Worm (Caenorhabditis elegans) whole organism, L3 larva: ENCODE data around the gene R07E3.1.
A peak's percentile ranks its signal among the peaks of the same experiment; 100 is the strongest.

Experiments used
- aly-2 ChIP-seq: fragments of 150-350 bp; optimal IDR thresholded peaks from 2 replicates; lab custom pipeline; 2014; ENCODE audit warnings: missing biosample characterization, missing genetic modification characterization
- ama-1 ChIP-seq: fragments of 150-350 bp; optimal IDR thresholded peaks from 2 replicates; lab custom pipeline; 2018
- ceh-16 ChIP-seq: sonication (generic microtip); optimal IDR thresholded peaks from 2 replicates; lab custom pipeline; 2017; ENCODE audit warnings: missing biosample characterization, missing genetic modification characterization
- ceh-82 ChIP-seq: fragments of 150-350 bp; optimal IDR thresholded peaks from 2 replicates; lab custom pipeline; 2014; ENCODE audit warnings: missing biosample characterization, missing genetic modification characterization
- ceh-9 ChIP-seq: sonication (generic microtip); optimal IDR thresholded peaks from 2 replicates; lab custom pipeline; 2018; ENCODE audit warnings: missing biosample characterization, missing genetic modification characterization
- daf-12 ChIP-seq: fragments of 150-350 bp; optimal IDR thresholded peaks from 2 replicates; lab custom pipeline; 2014; ENCODE audit warnings: missing biosample characterization, missing genetic modification reagents, missing genetic modification characterization
- egl-27 ChIP-seq: sonication (generic microtip); optimal IDR thresholded peaks from 4 replicates; lab custom pipeline; 2017; ENCODE audit warnings: missing biosample characterization, missing genetic modification reagents, missing genetic modification characterization
- egl-5 ChIP-seq: fragments of 150-350 bp; optimal IDR thresholded peaks from 2 replicates; lab custom pipeline; 2017; ENCODE audit warnings: missing biosample characterization, missing genetic modification reagents, missing genetic modification characterization, inconsistent platforms
- elt-2 ChIP-seq: sonication (generic microtip); optimal IDR thresholded peaks from 2 replicates; lab custom pipeline; 2016; ENCODE audit warnings: missing genetic modification reagents, mild to moderate bottlenecking, missing genetic modification characterization, missing compliant biosample characterization
- eor-1 ChIP-seq, 2 experiments: fragments of 150-350 bp; optimal IDR thresholded peaks; 2 replicates each; lab custom pipeline; 2014 to 2018; ENCODE audit warnings: missing biosample characterization in 2 of 2, missing genetic modification characterization in 2 of 2
- fos-1 ChIP-seq: fragments of 150-350 bp; optimal IDR thresholded peaks from 2 replicates; lab custom pipeline; 2014; ENCODE audit warnings: missing biosample characterization, missing genetic modification characterization
- hmg-11 ChIP-seq: sonication (generic microtip); optimal IDR thresholded peaks from 2 replicates; lab custom pipeline; 2016; ENCODE audit warnings: missing genetic modification characterization, missing compliant biosample characterization
- jun-1 ChIP-seq: fragments of 150-350 bp; optimal IDR thresholded peaks from 2 replicates; lab custom pipeline; 2014; ENCODE audit warnings: missing biosample characterization, missing genetic modification reagents, missing genetic modification characterization
- lin-15B ChIP-seq: fragments of 150-350 bp; optimal IDR thresholded peaks from 2 replicates; lab custom pipeline; 2014; ENCODE audit warnings: missing biosample characterization, missing genetic modification characterization
- lin-39 ChIP-seq: fragments of 150-350 bp; optimal IDR thresholded peaks from 2 replicates; lab custom pipeline; 2018; ENCODE audit warnings: missing biosample characterization, missing genetic modification reagents, missing genetic modification characterization
- lsy-12 ChIP-seq: sonication (generic microtip); optimal IDR thresholded peaks from 2 replicates; lab custom pipeline; 2016; ENCODE audit warnings: mild to moderate bottlenecking, missing genetic modification characterization, missing compliant biosample characterization
- mdl-1 ChIP-seq: fragments of 150-350 bp; optimal IDR thresholded peaks from 2 replicates; lab custom pipeline; 2014; ENCODE audit warnings: missing biosample characterization, missing genetic modification characterization
- mml-1 ChIP-seq: fragments of 150-350 bp; sonication (generic microtip); optimal IDR thresholded peaks from 3 replicates; lab custom pipeline; 2014; ENCODE audit warnings: missing biosample characterization, missing genetic modification characterization
- nfya-1 ChIP-seq: sonication (generic microtip); optimal IDR thresholded peaks from 2 replicates; lab custom pipeline; 2017; ENCODE audit warnings: missing genetic modification characterization, mild to moderate bottlenecking, missing compliant biosample characterization, antibody characterized with exemption, moderate library complexity; ENCODE audit not compliant: insufficient read depth
- nhr-23 ChIP-seq: fragments of 150-350 bp; optimal IDR thresholded peaks from 2 replicates; lab custom pipeline; 2014; ENCODE audit warnings: missing biosample characterization, missing genetic modification reagents, missing genetic modification characterization
- nhr-25 ChIP-seq: sonication (generic microtip); optimal IDR thresholded peaks from 2 replicates; lab custom pipeline; 2017; ENCODE audit warnings: missing biosample characterization, missing genetic modification characterization
- nhr-28 ChIP-seq: fragments of 150-350 bp; optimal IDR thresholded peaks from 2 replicates; lab custom pipeline; 2014; ENCODE audit warnings: missing biosample characterization, missing genetic modification characterization
- nhr-43 ChIP-seq: sonication (generic microtip); optimal IDR thresholded peaks from 2 replicates; lab custom pipeline; 2016; ENCODE audit warnings: mild to moderate bottlenecking, missing genetic modification characterization, missing compliant biosample characterization; ENCODE audit not compliant: poor library complexity, severe bottlenecking
- nhr-67 ChIP-seq: fragments of 150-350 bp; optimal IDR thresholded peaks from 2 replicates; lab custom pipeline; 2014; ENCODE audit warnings: missing biosample characterization, missing genetic modification characterization
- nhr-76 ChIP-seq: fragments of 150-350 bp; sonication (generic microtip); optimal IDR thresholded peaks from 5 replicates; lab custom pipeline; 2014; ENCODE audit warnings: missing biosample characterization, missing genetic modification characterization
- nhr-77 ChIP-seq: fragments of 150-350 bp; optimal IDR thresholded peaks from 2 replicates; lab custom pipeline; 2014; ENCODE audit warnings: missing biosample characterization, missing genetic modification characterization
- pha-4 ChIP-seq: fragments of 150-350 bp; optimal IDR thresholded peaks from 2 replicates; lab custom pipeline; 2014; ENCODE audit warnings: missing biosample characterization, missing genetic modification reagents, missing genetic modification characterization
- pqm-1 ChIP-seq: fragments of 150-350 bp; optimal IDR thresholded peaks from 2 replicates; lab custom pipeline; 2017; ENCODE audit warnings: missing biosample characterization, missing genetic modification characterization, inconsistent platforms
- sea-2 ChIP-seq: fragments of 150-350 bp; sonication (generic microtip); optimal IDR thresholded peaks from 4 replicates; lab custom pipeline; 2014; ENCODE audit warnings: missing biosample characterization, missing genetic modification reagents, missing genetic modification characterization
- skn-1 ChIP-seq: fragments of 150-350 bp; optimal IDR thresholded peaks from 2 replicates; lab custom pipeline; 2014; ENCODE audit warnings: missing biosample characterization, missing genetic modification characterization
- snpc-4 ChIP-seq: fragments of 150-350 bp; optimal IDR thresholded peaks from 2 replicates; lab custom pipeline; 2014; ENCODE audit warnings: missing biosample characterization, missing genetic modification characterization
- tbx-2 ChIP-seq: sonication (generic microtip); optimal IDR thresholded peaks from 2 replicates; lab custom pipeline; 2016; ENCODE audit warnings: mild to moderate bottlenecking, missing genetic modification characterization, missing compliant biosample characterization
- unc-62 ChIP-seq: fragments of 150-350 bp; sonication (generic microtip); optimal IDR thresholded peaks from 4 replicates; lab custom pipeline; 2014; ENCODE audit warnings: missing biosample characterization, missing genetic modification reagents, missing genetic modification characterization
- zag-1 ChIP-seq: fragments of 150-350 bp; optimal IDR thresholded peaks from 2 replicates; lab custom pipeline; 2014; ENCODE audit warnings: missing biosample characterization, missing genetic modification characterization
- ztf-4 ChIP-seq: fragments of 150-350 bp; optimal IDR thresholded peaks from 2 replicates; lab custom pipeline; 2014; ENCODE audit warnings: missing biosample characterization, missing genetic modification characterization

Gene R07E3.1

DNA sequence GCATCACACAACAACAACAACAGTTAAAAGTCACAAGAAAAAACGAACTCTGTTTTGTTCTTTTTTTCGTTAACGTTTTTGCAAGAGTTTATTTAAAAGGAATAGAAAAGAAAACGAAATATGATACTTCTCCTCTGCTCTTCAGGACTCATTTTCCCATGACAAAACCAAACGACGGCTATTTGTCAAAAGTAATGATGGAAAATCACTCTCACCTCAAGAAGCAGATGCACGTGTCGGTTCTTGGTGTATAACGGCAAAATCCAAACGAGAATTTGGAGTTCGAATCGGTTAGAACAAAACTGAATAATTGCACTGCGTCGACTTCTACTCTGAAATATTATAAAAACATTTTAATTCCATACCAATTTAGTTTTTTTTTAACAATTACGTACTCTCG is 36.0 kb upstream of the R07E3.1 start:
- no peak for TF ChIP-seq egl-5 (tag; lab: Kevin White, UChicago)

DNA sequence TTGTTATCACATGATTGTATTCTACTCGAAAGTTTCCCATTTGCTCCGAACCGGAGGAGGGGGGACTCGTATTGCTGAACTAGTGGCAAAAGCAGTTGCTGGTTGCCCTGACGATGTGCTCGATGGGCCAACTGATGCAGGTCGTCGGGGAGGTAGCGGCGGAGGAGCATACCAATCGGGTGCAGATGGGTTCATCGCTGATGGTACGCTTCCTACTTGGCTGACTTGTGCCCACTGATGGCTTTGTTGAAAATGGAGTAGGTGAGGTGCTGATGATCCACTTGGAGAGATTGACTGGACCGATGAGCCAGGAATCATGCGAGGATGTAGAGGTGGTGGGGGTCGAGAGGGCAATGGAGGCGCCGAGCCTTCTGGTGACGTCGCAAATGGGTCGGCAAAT is 32.6 kb upstream of the R07E3.1 start:
- TF ChIP-seq jun-1 (tag; lab: Kevin White, UChicago): no peak
- no peak for TF ChIP-seq egl-5 (tag; lab: Kevin White, UChicago)
- TF ChIP-seq nhr-67 (tag; lab: Kevin White, UChicago): no peak
- no peak for TF ChIP-seq fos-1 (tag; lab: Kevin White, UChicago)
- no peak for TF ChIP-seq elt-2
- no peak for TF ChIP-seq zag-1 (tag; lab: Kevin White, UChicago)
- no peak for TF ChIP-seq tbx-2 (tag; lab: Kevin White, UChicago)
- no peak for TF ChIP-seq nhr-77 (tag; lab: Kevin White, UChicago)
- no peak for TF ChIP-seq skn-1 (tag; lab: Kevin White, UChicago)
- TF ChIP-seq sea-2 (GFP tag; lab: Kevin White, UChicago): no peak
- TF ChIP-seq mml-1: no peak
- TF ChIP-seq egl-27 (tag; lab: Kevin White, UChicago): no peak
- no peak for TF ChIP-seq unc-62
- no peak for TF ChIP-seq ceh-16 (tag; lab: Kevin White, UChicago)
- TF ChIP-seq, all 47 proteins: peak for 0

DNA sequence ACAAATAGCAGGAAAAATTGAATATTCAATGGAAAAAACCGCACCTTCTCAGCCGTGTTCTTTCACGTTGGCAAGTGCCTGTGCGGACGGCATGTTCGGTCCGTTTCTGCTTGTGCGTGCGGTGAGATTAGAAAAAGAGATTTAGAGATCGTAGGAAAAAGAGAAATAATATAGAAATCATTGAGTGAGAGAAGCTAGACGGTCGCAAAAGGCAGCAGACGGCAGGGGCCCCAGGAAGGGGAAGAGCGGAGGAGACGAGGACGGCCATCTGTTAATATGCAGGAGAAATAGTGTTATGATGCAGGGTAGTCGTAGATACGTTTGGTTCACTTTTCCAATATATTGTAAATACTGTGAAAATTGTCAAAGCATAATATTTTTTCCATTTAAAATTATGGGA is 31.6 kb upstream of the R07E3.1 start, which contains the start of gene Y49A10A.2:
TSS of gene Y49A10A.2 (minus strand) at position 109 of the 400 bp plus-strand sequence.
- TF ChIP-seq pha-4 (tag; lab: Kevin White, UChicago) (peak; percentile 36), ceh-82 (tag; lab: Kevin White, UChicago) (no peak), daf-12 (no peak), ceh-9 (tag; lab: Kevin White, UChicago) (no peak), mml-1 (no peak), nhr-25 (tag; lab: Kevin White, UChicago) (no peak), ama-1 (lab: Kevin White, UChicago) (no peak), nhr-23 (tag; lab: Kevin White, UChicago) (peak; percentile 21), hmg-11 (tag; lab: Kevin White, UChicago) (peak; percentile 45), zag-1 (tag; lab: Kevin White, UChicago) (no peak), snpc-4 (peak; percentile 23), eor-1 (tag; optimal IDR thresholded peaks at IDR 0.05; lab: Kevin White, UChicago) (no peak), ztf-4 (tag; lab: Kevin White, UChicago) (no peak), pqm-1 (no peak), nfya-1 (tag; lab: Kevin White, UChicago) (peak; percentile 49), nhr-43 (tag; lab: Kevin White, UChicago) (no peak)

DNA sequence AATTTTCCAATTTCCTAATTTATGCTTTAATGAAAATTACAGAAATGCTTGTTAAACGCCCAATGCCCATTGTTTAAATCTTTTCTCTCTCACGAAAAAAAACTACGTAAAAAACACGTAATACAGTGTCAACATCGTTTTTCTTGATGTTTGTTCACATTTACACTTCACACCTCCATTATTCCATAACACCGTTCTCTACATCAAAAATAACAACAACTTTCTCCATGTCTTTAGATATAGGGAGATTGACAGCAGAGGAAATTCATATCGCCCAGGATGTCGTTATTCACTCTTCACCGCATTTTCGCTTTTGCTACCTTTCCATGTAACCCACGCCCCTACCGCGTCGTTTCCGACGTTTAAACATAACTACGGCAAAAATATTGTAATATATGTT is 17.1 kb upstream of the R07E3.1 start, which contains the start of gene efhc-1:
TSS of gene efhc-1 (plus strand) at position 301 of the 400 bp plus-strand sequence.
- TF ChIP-seq tbx-2 (tag; lab: Kevin White, UChicago): no peak
- TF ChIP-seq daf-12: no peak
- no peak for TF ChIP-seq ceh-16 (tag; lab: Kevin White, UChicago)
- no peak for TF ChIP-seq lin-15B (tag; lab: Kevin White, UChicago)
- TF ChIP-seq egl-27 (tag; lab: Kevin White, UChicago): no peak
- TF ChIP-seq nhr-76 (tag; lab: Kevin White, UChicago): no peak
- no peak for TF ChIP-seq lsy-12
- TF ChIP-seq zag-1 (tag; lab: Kevin White, UChicago): no peak
- TF ChIP-seq nhr-23 (tag; lab: Kevin White, UChicago): no peak
- no peak for TF ChIP-seq lin-39 (tag; lab: Kevin White, UChicago)
- TF ChIP-seq pqm-1: no peak

DNA sequence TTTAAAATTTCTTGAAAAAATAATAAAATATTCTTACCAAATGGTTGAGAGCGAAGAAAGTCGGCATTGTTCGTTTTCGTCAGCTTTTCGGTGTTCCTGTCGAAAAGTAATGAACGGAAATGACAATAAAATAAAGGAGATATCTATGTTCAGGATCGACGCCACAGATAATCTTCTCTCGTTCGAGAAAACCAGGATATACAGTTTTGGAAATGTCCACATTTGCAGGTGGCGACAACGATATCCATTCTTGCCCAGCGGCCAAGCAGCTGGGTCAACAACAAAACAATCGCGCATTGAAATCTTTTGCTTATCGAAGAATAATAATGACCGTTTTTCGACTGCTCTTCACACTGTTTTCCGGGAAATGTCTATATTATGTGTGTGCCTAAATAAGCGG is 14.7 kb upstream of the R07E3.1 start, which contains the start of gene R07E3.7:
TSS of gene R07E3.7 (minus strand) at position 101 of the 400 bp plus-strand sequence.
- no peak for TF ChIP-seq nhr-28 (tag; lab: Kevin White, UChicago)
- no peak for TF ChIP-seq lsy-12
- no peak for TF ChIP-seq ama-1 (lab: Kevin White, UChicago)
- TF ChIP-seq tbx-2 (tag; lab: Kevin White, UChicago): no peak
- TF ChIP-seq ceh-9 (tag; lab: Kevin White, UChicago): no peak
- TF ChIP-seq mml-1: no peak
- TF ChIP-seq nhr-23 (tag; lab: Kevin White, UChicago): no peak
- TF ChIP-seq lin-39 (tag; lab: Kevin White, UChicago): no peak
- no peak for TF ChIP-seq nhr-43 (tag; lab: Kevin White, UChicago)
- TF ChIP-seq aly-2 (tag; lab: Kevin White, UChicago): no peak
- TF ChIP-seq nhr-76 (tag; lab: Kevin White, UChicago): no peak
- no peak for TF ChIP-seq hmg-11 (tag; lab: Kevin White, UChicago)
- no peak for TF ChIP-seq egl-27 (tag; lab: Kevin White, UChicago)
- TF ChIP-seq ceh-16 (tag; lab: Kevin White, UChicago): no peak
- TF ChIP-seq elt-2: no peak
- TF ChIP-seq zag-1 (tag; lab: Kevin White, UChicago): no peak
- TF ChIP-seq mdl-1: no peak
- no peak for TF ChIP-seq jun-1 (tag; lab: Kevin White, UChicago)
- TF ChIP-seq nhr-67 (tag; lab: Kevin White, UChicago): no peak
- no peak for TF ChIP-seq nhr-77 (tag; lab: Kevin White, UChicago)
